Worm (Caenorhabditis elegans) whole organism, L4/young adult: ENCODE measurements around the gene K03H6.4.

ENCODE experiments used
- dao-5 ChIP-seq: sonication (generic microtip); optimal IDR thresholded peaks from 2 replicates; lab custom pipeline; 2016; ENCODE audit warnings: missing genotype, missing genetic modification characterization, moderate library complexity, missing compliant biosample characterization
- him-1 ChIP-seq: sonication (generic microtip); optimal IDR thresholded peaks from 2 replicates; lab custom pipeline; 2016; ENCODE audit warnings: missing genotype, missing genetic modification reagents, missing genetic modification characterization, missing compliant biosample characterization

DNA sequence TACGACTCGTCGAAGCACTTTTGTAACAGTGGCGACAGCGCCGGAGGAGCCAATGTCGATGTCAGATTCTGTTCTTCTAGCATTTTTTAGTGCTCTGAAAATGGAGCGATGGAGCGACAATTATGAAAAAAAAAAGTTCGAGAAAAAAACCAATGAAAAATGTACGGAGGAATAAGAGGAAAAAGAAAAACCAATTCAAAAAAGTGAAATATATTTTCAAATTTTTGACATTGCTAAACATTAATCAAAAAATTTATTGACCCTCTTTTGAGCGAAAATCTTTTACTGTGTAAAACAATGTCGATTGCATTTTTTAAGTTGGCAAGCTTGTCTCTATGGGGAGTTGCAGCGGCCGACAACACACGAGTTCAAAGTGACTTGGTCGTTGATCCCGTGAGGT lies 15.2 kb upstream of the K03H6.4 start, which contains the start of gene K03H6.5:
- TF ChIP-seq him-1 (tag; lab: Kevin White, UChicago) (no peak), dao-5 (tag; lab: Kevin White, UChicago) (no peak)
